Comparison of ENCODE assay signal across 2 fruit fly cellular contexts in the genomic region with DNA sequence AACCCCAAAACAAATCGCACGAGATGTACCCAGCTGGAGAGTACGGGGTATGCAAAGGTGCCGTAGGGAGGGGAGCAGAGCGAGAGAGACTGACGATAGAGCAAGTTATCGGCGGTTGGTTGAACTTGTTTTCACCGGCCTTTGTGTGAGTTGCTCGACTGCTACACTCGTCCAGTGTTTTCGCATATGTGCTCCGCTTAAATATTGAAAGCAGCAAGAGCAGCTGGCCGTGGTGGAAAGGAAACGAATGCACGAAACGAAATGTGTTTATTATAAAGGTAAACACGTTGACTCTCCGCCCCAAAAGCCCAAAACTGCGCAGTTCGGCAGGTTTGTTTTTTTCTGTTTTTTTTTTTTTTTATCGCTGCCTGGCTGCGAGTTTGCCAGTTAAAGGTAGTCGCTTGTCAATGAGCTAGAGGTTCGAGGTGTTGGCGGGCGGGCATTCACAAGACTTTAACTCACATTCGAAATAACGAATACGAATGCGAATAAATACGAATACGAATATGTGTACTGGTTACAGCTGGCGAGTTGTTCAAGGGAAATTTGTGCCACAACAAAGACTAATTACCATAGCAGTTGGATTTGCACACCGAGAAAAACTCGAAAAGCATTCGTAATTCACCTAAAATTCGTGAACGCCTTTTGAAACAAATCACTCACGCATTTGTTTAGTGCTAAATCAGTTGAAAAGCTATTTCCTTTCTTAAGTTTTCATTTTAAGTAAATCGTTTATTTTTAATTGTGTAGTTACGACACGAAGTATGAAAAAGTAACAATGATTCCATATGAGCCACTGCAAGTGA.
TF ChIP-seq lines count a peak whose summit lies in the region.

No protein-coding gene starts in this region.

TF ChIP-seq in whole organism, embryonic, 481 proteins besides CTCF, POLR2A, EP300 and RAD21 (continued from another document and continues in another):
- TF ChIP-seq crol (GFP tag; IDR thresholded peaks at IDR 0.05; lab: Robert Waterston, UW) (no peak; the same call in 1 of the 2 replicates), nerfin-2 (GFP tag; IDR thresholded peaks at IDR 0.05; lab: Robert Waterston, UW; ENCODE audit: partially characterized antibody) (no peak), Drgx (GFP tag; IDR thresholded peaks at IDR 0.05; lab: Robert Waterston, UW) (peak; percentile 74), CG6683 (GFP tag; optimal IDR thresholded peaks at IDR 0.05; lab: Kevin White, UChicago) (no peak), fru (optimal IDR thresholded peaks at IDR 0.05; lab: Kevin White, UChicago) (no peak), CG4730 (GFP tag; IDR thresholded peaks at IDR 0.05; lab: Robert Waterston, UW) (0 out of 2 replicates have a peak, but pooled peaks have one; percentile 20), HHEX (GFP tag; optimal IDR thresholded peaks at IDR 0.05; lab: Kevin White, UChicago) (no peak), luna (GFP tag; optimal IDR thresholded peaks at IDR 0.05; lab: Kevin White, UChicago) (peak; percentile 8), CG12299 (tag; optimal IDR thresholded peaks at IDR 0.05; lab: Kevin White, UChicago) (no peak), CG9932 (GFP tag; IDR thresholded peaks at IDR 0.05; lab: Robert Waterston, UW) (peak; percentile 68), CG10565 (GFP tag; optimal IDR thresholded peaks at IDR 0.05; lab: Kevin White, UChicago) (no peak), dm (GFP tag; optimal IDR thresholded peaks at IDR 0.05; lab: Kevin White, UChicago) (no peak), ftz-f1 (GFP tag; optimal IDR thresholded peaks at IDR 0.05; lab: Kevin White, UChicago) (no peak), stwl (tag; optimal IDR thresholded peaks at IDR 0.05; lab: Kevin White, UChicago) (no peak), CG12942 (GFP tag; optimal IDR thresholded peaks at IDR 0.05; lab: Kevin White, UChicago) (no peak), Stat92E (GFP tag; optimal IDR thresholded peaks at IDR 0.05; lab: Kevin White, UChicago) (no peak), ham (GFP tag; IDR thresholded peaks at IDR 0.05; lab: Robert Waterston, UW) (no peak), CG2678 (tag; optimal IDR thresholded peaks at IDR 0.05; lab: Kevin White, UChicago) (no peak), Rfx (GFP tag; IDR thresholded peaks at IDR 0.05; lab: Robert Waterston, UW) (peak; percentile 72), CG11723 (GFP tag; optimal IDR thresholded peaks at IDR 0.05; lab: Kevin White, UChicago) (no peak), Med (GFP tag; lab: Kevin White, UChicago) (peak; percentile 88), sna (GFP tag; IDR thresholded peaks at IDR 0.05; lab: Robert Waterston, UW; ENCODE audit: partially characterized antibody) (no peak), Hmr (GFP tag; optimal IDR thresholded peaks at IDR 0.05; lab: Kevin White, UChicago) (no peak), Vsx1 (GFP tag; optimal IDR thresholded peaks at IDR 0.05; lab: Kevin White, UChicago) (no peak), NC2β (GFP tag; optimal IDR thresholded peaks at IDR 0.05; lab: Kevin White, UChicago) (no peak), run (tag; optimal IDR thresholded peaks at IDR 0.05; lab: Kevin White, UChicago) (no peak), CG7786 (GFP tag; optimal IDR thresholded peaks at IDR 0.05; lab: Kevin White, UChicago) (peak; percentile 41), lbe (GFP tag; optimal IDR thresholded peaks at IDR 0.05; lab: Kevin White, UChicago) (peak; percentile 45), her (GFP tag; optimal IDR thresholded peaks at IDR 0.05; lab: Kevin White, UChicago) (no peak), Myb (GFP tag; optimal IDR thresholded peaks at IDR 0.05; lab: Kevin White, UChicago) (no peak), Nf-YC (tag; optimal IDR thresholded peaks at IDR 0.05; lab: Kevin White, UChicago) (no peak), sc (optimal IDR thresholded peaks at IDR 0.05; lab: Kevin White, UChicago) (no peak), sc (GFP tag; optimal IDR thresholded peaks at IDR 0.05; lab: Kevin White, UChicago) (no peak), nerfin-1 (tag; optimal IDR thresholded peaks at IDR 0.05; lab: Kevin White, UChicago) (no peak), fd64A (GFP tag; optimal IDR thresholded peaks at IDR 0.05; lab: Kevin White, UChicago) (no peak), Opbp (GFP tag; IDR thresholded peaks at IDR 0.05; lab: Robert Waterston, UW; ENCODE audit: partially characterized antibody) (no peak), mirr (GFP tag; optimal IDR thresholded peaks at IDR 0.05; lab: Kevin White, UChicago) (no peak), Lpt (GFP tag; optimal IDR thresholded peaks at IDR 0.05; lab: Kevin White, UChicago) (no peak), zen2 (GFP tag; IDR thresholded peaks at IDR 0.05; lab: Robert Waterston, UW; ENCODE audit: partially characterized antibody) (no peak), CG13287 (GFP tag; IDR thresholded peaks at IDR 0.05; lab: Robert Waterston, UW; ENCODE audit: partially characterized antibody) (peak; percentile 17; the same call in 1 of the 2 replicates), org-1 (GFP tag; optimal IDR thresholded peaks at IDR 0.05; lab: Kevin White, UChicago) (no peak), CG11398 (GFP tag; optimal IDR thresholded peaks at IDR 0.05; lab: Kevin White, UChicago) (no peak), pho (GFP tag; optimal IDR thresholded peaks at IDR 0.05; lab: Kevin White, UChicago) (peak; percentile 3), CG9727 (GFP tag; optimal IDR thresholded peaks at IDR 0.05; lab: Kevin White, UChicago) (peak; percentile 13), slou (GFP tag; optimal IDR thresholded peaks at IDR 0.05; lab: Kevin White, UChicago) (no peak), CG15696 (tag; optimal IDR thresholded peaks at IDR 0.05; lab: Kevin White, UChicago) (no peak), Ets65A (GFP tag; lab: Kevin White, UChicago) (peak; percentile 88), CG5245 (GFP tag; optimal IDR thresholded peaks at IDR 0.05; lab: Kevin White, UChicago) (no peak), zfh2 (GFP tag; optimal IDR thresholded peaks at IDR 0.05; lab: Kevin White, UChicago) (no peak), exex (tag; optimal IDR thresholded peaks at IDR 0.05; lab: Kevin White, UChicago) (no peak), ac (GFP tag; optimal IDR thresholded peaks at IDR 0.05; lab: Kevin White, UChicago) (no peak), so (GFP tag; IDR thresholded peaks at IDR 0.05; lab: Robert Waterston, UW) (peak; percentile 39; the same call in 1 of the 3 replicates), tin (GFP tag; optimal IDR thresholded peaks at IDR 0.05; lab: Kevin White, UChicago) (no peak), CG7987 (GFP tag; optimal IDR thresholded peaks at IDR 0.05; lab: Kevin White, UChicago) (no peak), Bteb2 (GFP tag; optimal IDR thresholded peaks at IDR 0.05; lab: Kevin White, UChicago) (no peak), ERR (GFP tag; optimal IDR thresholded peaks at IDR 0.05; lab: Kevin White, UChicago) (no peak), CG2889 (GFP tag; IDR thresholded peaks at IDR 0.05; lab: Robert Waterston, UW) (no peak), CG3281 (GFP tag; optimal IDR thresholded peaks at IDR 0.05; lab: Kevin White, UChicago) (peak; percentile 47), esg (GFP tag; conservative IDR thresholded peaks at IDR 0.05; lab: Robert Waterston, UW) (peak; percentile 35; the same call in 1 of the 2 replicates), slbo (GFP tag; IDR thresholded peaks at IDR 0.05; lab: Robert Waterston, UW) (peak; percentile 60), CG12104 (GFP tag; optimal IDR thresholded peaks at IDR 0.05; lab: Kevin White, UChicago) (no peak), dmrt99B (tag; optimal IDR thresholded peaks at IDR 0.05; lab: Kevin White, UChicago) (peak; percentile 18), oc (tag; optimal IDR thresholded peaks at IDR 0.05; lab: Kevin White, UChicago) (no peak)

TF ChIP-seq in whole organism, prepupa, 60 proteins besides CTCF, POLR2A, EP300 and RAD21 (continued from another document):
- TF ChIP-seq CG11762 (GFP tag; optimal IDR thresholded peaks at IDR 0.05; lab: Kevin White, UChicago; ENCODE audit: insufficient read depth), result peak; percentile 53
- TF ChIP-seq Sox15 (GFP tag; optimal IDR thresholded peaks at IDR 0.05; lab: Kevin White, UChicago), result peak; percentile 59
- peak; percentile 52 for TF ChIP-seq CG3032 (tag; optimal IDR thresholded peaks at IDR 0.05; lab: Kevin White, UChicago)
- peak; percentile 66 for TF ChIP-seq Ets21C (GFP tag; optimal IDR thresholded peaks at IDR 0.05; lab: Kevin White, UChicago)
- peak; percentile 91 for TF ChIP-seq svp (GFP tag; lab: Kevin White, UChicago)
- TF ChIP-seq Sox14 (GFP tag; optimal IDR thresholded peaks at IDR 0.05; lab: Kevin White, UChicago), result peak; percentile 67
- peak; percentile 70 for TF ChIP-seq CG6792 (GFP tag; optimal IDR thresholded peaks at IDR 0.05; lab: Kevin White, UChicago)
- TF ChIP-seq CG34406 (GFP tag; optimal IDR thresholded peaks at IDR 0.05; lab: Kevin White, UChicago), result peak; percentile 69
- peak; percentile 71 for TF ChIP-seq CG7368 (GFP tag; optimal IDR thresholded peaks at IDR 0.05; lab: Kevin White, UChicago)
- TF ChIP-seq CG6163 (GFP tag; IDR thresholded peaks at IDR 0.05; lab: Robert Waterston, UW), result peak; percentile 78
- TF ChIP-seq CG32006 (GFP tag; optimal IDR thresholded peaks at IDR 0.05; lab: Kevin White, UChicago), result peak; percentile 72
- TF ChIP-seq Eip78C (GFP tag; lab: Kevin White, UChicago), result peak; percentile 94
- TF ChIP-seq OdsH (GFP tag; optimal IDR thresholded peaks at IDR 0.05; lab: Kevin White, UChicago), result peak; percentile 80
